Worm (Caenorhabditis elegans) whole organism, L3 larva: ENCODE data around the gene F54D5.2.
A peak's percentile ranks its signal among the peaks of the same experiment; 100 is the strongest.

Experiments used
- R02D3.7 ChIP-seq: fragments of 150-350 bp; optimal IDR thresholded peaks from 2 replicates; lab custom pipeline; 2014; ENCODE audit warnings: missing biosample characterization, missing genetic modification characterization
- ZK546.5 ChIP-seq: sonication (generic microtip); optimal IDR thresholded peaks from 2 replicates; lab custom pipeline; 2017; ENCODE audit warnings: missing biosample characterization, missing genetic modification characterization
- aly-2 ChIP-seq: fragments of 150-350 bp; optimal IDR thresholded peaks from 2 replicates; lab custom pipeline; 2014; ENCODE audit warnings: missing biosample characterization, missing genetic modification characterization
- ama-1 ChIP-seq: fragments of 150-350 bp; optimal IDR thresholded peaks from 2 replicates; lab custom pipeline; 2018
- ceh-16 ChIP-seq: sonication (generic microtip); optimal IDR thresholded peaks from 2 replicates; lab custom pipeline; 2017; ENCODE audit warnings: missing biosample characterization, missing genetic modification characterization
- ceh-28 ChIP-seq: fragments of 150-350 bp; optimal IDR thresholded peaks from 2 replicates; lab custom pipeline; 2014; ENCODE audit warnings: missing biosample characterization, missing genetic modification reagents, missing genetic modification characterization
- ceh-82 ChIP-seq: fragments of 150-350 bp; optimal IDR thresholded peaks from 2 replicates; lab custom pipeline; 2014; ENCODE audit warnings: missing biosample characterization, missing genetic modification characterization
- egl-27 ChIP-seq: sonication (generic microtip); optimal IDR thresholded peaks from 4 replicates; lab custom pipeline; 2017; ENCODE audit warnings: missing biosample characterization, missing genetic modification reagents, missing genetic modification characterization
- elt-1 ChIP-seq: fragments of 150-350 bp; optimal IDR thresholded peaks from 2 replicates; lab custom pipeline; 2014; ENCODE audit warnings: missing biosample characterization, missing genetic modification characterization
- elt-2 ChIP-seq: sonication (generic microtip); optimal IDR thresholded peaks from 2 replicates; lab custom pipeline; 2016; ENCODE audit warnings: missing genetic modification reagents, mild to moderate bottlenecking, missing genetic modification characterization, missing compliant biosample characterization
- elt-3 ChIP-seq, 3 experiments: fragments of 150-350 bp in 1 of 3; sonication (generic microtip) in 2 of 3; optimal IDR thresholded peaks; 2 replicates in 2 of 3; 4 replicates in 1 of 3; lab custom pipeline; 2014 to 2017; ENCODE audit warnings: missing biosample characterization in 3 of 3, missing genetic modification characterization in 3 of 3
- eor-1 ChIP-seq, 2 experiments: fragments of 150-350 bp; optimal IDR thresholded peaks; 2 replicates each; lab custom pipeline; 2014 to 2018; ENCODE audit warnings: missing biosample characterization in 2 of 2, missing genetic modification characterization in 2 of 2
- fos-1 ChIP-seq: fragments of 150-350 bp; optimal IDR thresholded peaks from 2 replicates; lab custom pipeline; 2014; ENCODE audit warnings: missing biosample characterization, missing genetic modification characterization
- jun-1 ChIP-seq: fragments of 150-350 bp; optimal IDR thresholded peaks from 2 replicates; lab custom pipeline; 2014; ENCODE audit warnings: missing biosample characterization, missing genetic modification reagents, missing genetic modification characterization
- lin-15B ChIP-seq: fragments of 150-350 bp; optimal IDR thresholded peaks from 2 replicates; lab custom pipeline; 2014; ENCODE audit warnings: missing biosample characterization, missing genetic modification characterization
- mdl-1 ChIP-seq: fragments of 150-350 bp; optimal IDR thresholded peaks from 2 replicates; lab custom pipeline; 2014; ENCODE audit warnings: missing biosample characterization, missing genetic modification characterization
- mml-1 ChIP-seq: fragments of 150-350 bp; sonication (generic microtip); optimal IDR thresholded peaks from 3 replicates; lab custom pipeline; 2014; ENCODE audit warnings: missing biosample characterization, missing genetic modification characterization
- nfya-1 ChIP-seq: sonication (generic microtip); optimal IDR thresholded peaks from 2 replicates; lab custom pipeline; 2017; ENCODE audit warnings: missing genetic modification characterization, mild to moderate bottlenecking, missing compliant biosample characterization, antibody characterized with exemption, moderate library complexity; ENCODE audit not compliant: insufficient read depth
- nhr-11 ChIP-seq: fragments of 150-350 bp; optimal IDR thresholded peaks from 2 replicates; lab custom pipeline; 2014; ENCODE audit warnings: missing biosample characterization, missing genetic modification characterization
- nhr-23 ChIP-seq: fragments of 150-350 bp; optimal IDR thresholded peaks from 2 replicates; lab custom pipeline; 2014; ENCODE audit warnings: missing biosample characterization, missing genetic modification reagents, missing genetic modification characterization
- nhr-237 ChIP-seq: fragments of 150-350 bp; optimal IDR thresholded peaks from 2 replicates; lab custom pipeline; 2014; ENCODE audit warnings: missing biosample characterization, missing genetic modification characterization
- nhr-25 ChIP-seq: sonication (generic microtip); optimal IDR thresholded peaks from 2 replicates; lab custom pipeline; 2017; ENCODE audit warnings: missing biosample characterization, missing genetic modification characterization
- nhr-28 ChIP-seq: fragments of 150-350 bp; optimal IDR thresholded peaks from 2 replicates; lab custom pipeline; 2014; ENCODE audit warnings: missing biosample characterization, missing genetic modification characterization
- nhr-43 ChIP-seq: sonication (generic microtip); optimal IDR thresholded peaks from 2 replicates; lab custom pipeline; 2016; ENCODE audit warnings: mild to moderate bottlenecking, missing genetic modification characterization, missing compliant biosample characterization; ENCODE audit not compliant: poor library complexity, severe bottlenecking
- nhr-76 ChIP-seq: fragments of 150-350 bp; sonication (generic microtip); optimal IDR thresholded peaks from 5 replicates; lab custom pipeline; 2014; ENCODE audit warnings: missing biosample characterization, missing genetic modification characterization
- nhr-77 ChIP-seq: fragments of 150-350 bp; optimal IDR thresholded peaks from 2 replicates; lab custom pipeline; 2014; ENCODE audit warnings: missing biosample characterization, missing genetic modification characterization
- pha-4 ChIP-seq: fragments of 150-350 bp; optimal IDR thresholded peaks from 2 replicates; lab custom pipeline; 2014; ENCODE audit warnings: missing biosample characterization, missing genetic modification reagents, missing genetic modification characterization
- pqm-1 ChIP-seq: fragments of 150-350 bp; optimal IDR thresholded peaks from 2 replicates; lab custom pipeline; 2017; ENCODE audit warnings: missing biosample characterization, missing genetic modification characterization, inconsistent platforms
- sea-2 ChIP-seq: fragments of 150-350 bp; sonication (generic microtip); optimal IDR thresholded peaks from 4 replicates; lab custom pipeline; 2014; ENCODE audit warnings: missing biosample characterization, missing genetic modification reagents, missing genetic modification characterization
- tbx-2 ChIP-seq: sonication (generic microtip); optimal IDR thresholded peaks from 2 replicates; lab custom pipeline; 2016; ENCODE audit warnings: mild to moderate bottlenecking, missing genetic modification characterization, missing compliant biosample characterization
- unc-62 ChIP-seq: fragments of 150-350 bp; sonication (generic microtip); optimal IDR thresholded peaks from 4 replicates; lab custom pipeline; 2014; ENCODE audit warnings: missing biosample characterization, missing genetic modification reagents, missing genetic modification characterization
- zag-1 ChIP-seq: fragments of 150-350 bp; optimal IDR thresholded peaks from 2 replicates; lab custom pipeline; 2014; ENCODE audit warnings: missing biosample characterization, missing genetic modification characterization
- ztf-11 ChIP-seq: fragments of 150-350 bp; optimal IDR thresholded peaks from 2 replicates; lab custom pipeline; 2014; ENCODE audit warnings: missing biosample characterization, missing genetic modification characterization
- ztf-4 ChIP-seq: fragments of 150-350 bp; optimal IDR thresholded peaks from 2 replicates; lab custom pipeline; 2014; ENCODE audit warnings: missing biosample characterization, missing genetic modification characterization

F54D5.2 gene

DNA sequence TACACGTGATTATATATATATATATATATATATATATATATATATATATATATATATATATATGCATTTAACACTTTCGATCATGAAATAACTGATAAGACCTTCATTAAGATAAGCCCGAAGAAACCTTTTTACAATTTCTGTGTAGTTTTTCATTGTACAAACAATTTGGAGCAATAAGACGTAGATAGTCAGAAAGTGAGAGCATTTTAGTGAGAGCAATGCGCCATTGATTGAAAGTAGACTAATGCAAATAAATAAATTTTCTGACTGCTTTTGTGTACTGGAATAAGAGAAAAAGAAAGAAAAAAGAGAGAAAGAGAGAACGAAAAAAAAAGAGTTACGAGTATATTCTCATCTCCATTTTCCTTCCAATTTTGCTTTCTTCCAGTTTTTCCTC lies 31.6 kb downstream of the F54D5.2 start:
- TF ChIP-seq pha-4 (tag; lab: Kevin White, UChicago), result peak; percentile 58
- peak; percentile 67 for TF ChIP-seq pqm-1 (tag; lab: Kevin White, UChicago)
- TF ChIP-seq zag-1, result no peak
- no peak for TF ChIP-seq jun-1 (tag; lab: Kevin White, UChicago)
- TF ChIP-seq elt-2 (tag; lab: Kevin White, UChicago), result peak; percentile 82

DNA sequence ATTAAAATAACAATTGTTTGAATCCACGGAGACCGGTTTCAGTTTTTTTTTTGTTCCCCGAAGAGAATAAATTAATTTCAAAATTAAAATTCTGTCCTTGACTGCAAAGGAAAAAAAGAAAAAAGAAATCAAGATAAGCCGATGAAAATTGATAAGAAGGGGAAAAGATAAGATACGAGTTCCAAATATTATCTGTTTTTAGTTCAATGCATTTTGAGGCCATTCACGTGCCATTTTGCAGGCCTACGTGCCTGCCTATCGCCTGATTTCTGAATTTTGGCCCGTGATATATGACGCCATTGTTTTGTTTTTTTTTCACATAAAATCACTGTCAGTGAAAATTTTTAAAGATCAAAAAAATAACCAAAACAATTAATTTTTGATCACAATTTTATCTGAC lies 38.5 kb downstream of the F54D5.2 start:
- TF ChIP-seq elt-1 (peak; percentile 90), mml-1 (tag; lab: Kevin White, UChicago) (no peak), elt-3 (tag; optimal IDR thresholded peaks at IDR 0.05; lab: Kevin White, UChicago) (peak; percentile 14 to 84 (median 72)), pha-4 (tag; lab: Kevin White, UChicago) (peak; percentile 33), elt-2 (tag; lab: Kevin White, UChicago) (peak; percentile 94), egl-27 (tag; lab: Kevin White, UChicago) (no peak), nhr-237 (tag; lab: Kevin White, UChicago) (no peak), fos-1 (tag; lab: Kevin White, UChicago) (no peak), pqm-1 (tag; lab: Kevin White, UChicago) (peak; percentile 67), nhr-28 (tag; lab: Kevin White, UChicago) (no peak)

- no peak for TF ChIP-seq ceh-16 (tag; lab: Kevin White, UChicago)
- peak; percentile 9 for TF ChIP-seq pha-4 (tag; lab: Kevin White, UChicago)
- TF ChIP-seq, all 47 proteins: peak for 1
These were observed 39.2 kb downstream of the F54D5.2 start, which contains the start of gene F07A11.5 for ce11 chrII:11612034-11612723. F07A11.5 (plus strand) TSS chrII:11612300.

ce11 chrII:11614103-11614857 lies 41.3 kb downstream of the F54D5.2 start:
- TF ChIP-seq eor-1 (tag; optimal IDR thresholded peaks at IDR 0.05; lab: Kevin White, UChicago), result no peak
- no peak for TF ChIP-seq jun-1 (tag; lab: Kevin White, UChicago)
- TF ChIP-seq nhr-23, result peak; percentile 71
- no peak for TF ChIP-seq ztf-4 (tag; lab: Kevin White, UChicago)
- TF ChIP-seq nhr-76 (tag; lab: Kevin White, UChicago), result no peak
- peak; percentile 88 for TF ChIP-seq aly-2 (tag; lab: Kevin White, UChicago)
- TF ChIP-seq ceh-28 (tag; lab: Kevin White, UChicago), result peak; percentile 58
- TF ChIP-seq ceh-82 (tag; lab: Kevin White, UChicago), result no peak
- TF ChIP-seq mdl-1, result no peak
- peak; percentile 47 for TF ChIP-seq ama-1

DNA sequence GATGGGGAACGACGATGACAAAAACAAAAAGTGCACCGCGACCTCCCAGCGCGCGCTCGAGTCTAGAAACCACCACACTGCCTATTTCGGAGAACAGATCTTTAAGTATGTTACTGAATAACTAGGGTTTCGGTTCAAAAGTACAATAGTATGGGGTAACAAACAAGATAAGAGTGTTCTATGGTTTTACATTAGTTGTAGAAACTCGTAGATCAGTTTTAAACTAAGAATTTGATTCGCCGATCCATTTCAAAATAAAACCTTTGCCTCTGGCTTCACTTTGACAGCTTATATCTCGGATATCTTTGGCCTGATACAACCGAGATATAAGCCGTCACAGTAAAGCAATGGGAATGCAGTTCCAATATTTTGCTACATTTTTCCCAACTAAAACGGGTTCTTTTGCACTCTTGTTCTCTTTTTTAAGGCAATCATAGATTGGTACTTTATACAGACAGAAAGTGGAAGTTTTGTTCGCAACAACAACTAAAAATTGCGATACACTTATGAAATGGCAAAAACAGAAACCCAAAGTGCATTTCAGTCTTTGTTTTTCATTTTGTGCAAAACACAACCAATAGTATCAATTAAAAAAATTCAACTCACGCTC lies 43.5 kb downstream of the F54D5.2 start:
- TF ChIP-seq nhr-11 (tag; lab: Kevin White, UChicago) (no peak), lin-15B (tag; lab: Kevin White, UChicago) (no peak), nfya-1 (no peak), nhr-23 (peak; percentile 88)

- TF ChIP-seq ZK546.5 (tag; lab: Kevin White, UChicago) (no peak), nfya-1 (peak; percentile 35), pha-4 (tag; lab: Kevin White, UChicago) (peak; percentile 67), ama-1 (peak; percentile 72), unc-62 (GFP tag; lab: Kevin White, UChicago) (no peak), mml-1 (tag; lab: Kevin White, UChicago) (no peak), nhr-43 (no peak), sea-2 (GFP tag; lab: Kevin White, UChicago) (no peak), nhr-77 (no peak), ztf-11 (no peak), elt-1 (no peak), nhr-23 (peak; percentile 38), nhr-11 (tag; lab: Kevin White, UChicago) (no peak), nhr-25 (tag; lab: Kevin White, UChicago) (peak; percentile 94), nhr-237 (tag; lab: Kevin White, UChicago) (no peak), R02D3.7 (tag; lab: Kevin White, UChicago) (peak; percentile 16), tbx-2 (tag; lab: Kevin White, UChicago) (no peak), ztf-4 (tag; lab: Kevin White, UChicago) (no peak), ceh-82 (tag; lab: Kevin White, UChicago) (no peak), egl-27 (tag; lab: Kevin White, UChicago) (peak; percentile 25)
These were observed 44.7 kb downstream of the F54D5.2 start for ce11 chrII:11617715-11618114.
